Worm (Caenorhabditis elegans) whole organism, midembryonic: ENCODE results near the gene F36G9.13.

ENCODE experiments used
- T22C8.4 ChIP-seq: fragments of 200-800 bp; sonication (Bioruptor generic); IDR thresholded peaks from 2 replicates; pipeline ENCODE4 v1.3.6; 2022; ENCODE audit warnings: missing genetic modification characterization, missing compliant biosample characterization
- cog-1 ChIP-seq: sonication (generic microtip); optimal IDR thresholded peaks from 2 replicates; lab custom pipeline; 2016; ENCODE audit warnings: missing genetic modification characterization, missing compliant biosample characterization
- flt-1 ChIP-seq: fragments of 200-800 bp; sonication (Bioruptor generic); IDR thresholded peaks from 2 replicates; pipeline ENCODE4 v1.3.6; 2022; ENCODE audit warnings: missing genetic modification characterization, missing compliant biosample characterization
- klf-2 ChIP-seq: fragments of 200-800 bp; sonication (Bioruptor generic); conservative IDR thresholded peaks from 2 replicates; pipeline ENCODE4 v1.3.6; 2022; ENCODE audit warnings: missing genetic modification reagents, missing genetic modification characterization, missing compliant biosample characterization
- med-1 ChIP-seq: sonication (generic microtip); optimal IDR thresholded peaks from 2 replicates; lab custom pipeline; 2017; ENCODE audit warnings: missing genetic modification characterization, mild to moderate bottlenecking, missing compliant biosample characterization, antibody characterized with exemption, missing genetic modification reagents; ENCODE audit not compliant: insufficient read depth
- ref-1 ChIP-seq: fragments of 200-800 bp; sonication (Bioruptor generic); conservative IDR thresholded peaks from 2 replicates; pipeline ENCODE4 v1.3.6; 2022; ENCODE audit warnings: missing genetic modification reagents, missing genetic modification characterization, missing compliant biosample characterization
- tab-1 ChIP-seq: fragments of 200-800 bp; sonication (Bioruptor generic); IDR thresholded peaks from 2 replicates; pipeline ENCODE4 v1.3.6; 2022; ENCODE audit warnings: missing genetic modification characterization, missing compliant biosample characterization
- ztf-23 ChIP-seq: fragments of 200-800 bp; sonication (Bioruptor generic); IDR thresholded peaks from 2 replicates; pipeline ENCODE4 v1.3.6; 2022; ENCODE audit warnings: missing genetic modification reagents, missing genetic modification characterization, missing compliant biosample characterization
- ztf-29 ChIP-seq: fragments of 200-800 bp; sonication (Bioruptor generic); IDR thresholded peaks from 2 replicates; pipeline ENCODE4 v1.3.6; 2022; ENCODE audit warnings: missing genetic modification reagents, missing genetic modification characterization, missing compliant biosample characterization

Gene F36G9.13

ce11 chrV:15965114-15965513, 18.0 kb upstream of the F36G9.13 start, which contains the start of gene sri-2:
Gene sri-2, minus strand, starts transcription at chrV:15965214.
- no peak for TF ChIP-seq ztf-23 (GFP tag; lab: Robert Waterston, UW)
- TF ChIP-seq cog-1 (tag; lab: Kevin White, UChicago) = no peak
- no peak for TF ChIP-seq tab-1 (GFP tag; lab: Robert Waterston, UW)
- no peak for TF ChIP-seq ref-1 (GFP tag; lab: Robert Waterston, UW)
- TF ChIP-seq flt-1 (GFP tag; lab: Robert Waterston, UW) = no peak
- TF ChIP-seq klf-2 (GFP tag; lab: Robert Waterston, UW) = no peak
- no peak for TF ChIP-seq T22C8.4 (GFP tag; lab: Robert Waterston, UW)
- TF ChIP-seq med-1 (GFP tag; lab: Kevin White, UChicago) = no peak
- TF ChIP-seq ztf-29 = no peak

ce11 chrV:15967542-15967941, 15.6 kb upstream of the F36G9.13 start, which contains the start of gene sri-1:
Gene sri-1, minus strand, starts transcription at chrV:15967642.
- TF ChIP-seq med-1 (GFP tag; lab: Kevin White, UChicago) (no peak), T22C8.4 (GFP tag; lab: Robert Waterston, UW) (no peak), tab-1 (GFP tag; lab: Robert Waterston, UW) (no peak), klf-2 (GFP tag; lab: Robert Waterston, UW) (no peak), ztf-23 (GFP tag; lab: Robert Waterston, UW) (no peak), ztf-29 (no peak), ref-1 (GFP tag; lab: Robert Waterston, UW) (no peak), flt-1 (GFP tag; lab: Robert Waterston, UW) (no peak), cog-1 (tag; lab: Kevin White, UChicago) (no peak)

- TF ChIP-seq tab-1 (GFP tag; lab: Robert Waterston, UW) (no peak), ztf-23 (GFP tag; lab: Robert Waterston, UW) (no peak), ztf-29 (no peak), cog-1 (tag; lab: Kevin White, UChicago) (no peak), med-1 (GFP tag; lab: Kevin White, UChicago) (no peak), klf-2 (GFP tag; lab: Robert Waterston, UW) (no peak), flt-1 (GFP tag; lab: Robert Waterston, UW) (no peak), ref-1 (GFP tag; lab: Robert Waterston, UW) (no peak)
Observed at ce11 chrV:15969653-15970052, 13.4 kb upstream of the F36G9.13 start, which contains the start of gene F36G9.7. Gene F36G9.7, minus strand, starts transcription at chrV:15969753.

- no peak for TF ChIP-seq T22C8.4 (GFP tag; lab: Robert Waterston, UW)
- no peak for TF ChIP-seq ztf-29
- TF ChIP-seq ztf-23 (GFP tag; lab: Robert Waterston, UW) = no peak
- TF ChIP-seq klf-2 (GFP tag; lab: Robert Waterston, UW) = no peak
- TF ChIP-seq tab-1 (GFP tag; lab: Robert Waterston, UW) = no peak
- no peak for TF ChIP-seq cog-1 (tag; lab: Kevin White, UChicago)
- TF ChIP-seq ref-1 (GFP tag; lab: Robert Waterston, UW) = no peak
- no peak for TF ChIP-seq flt-1 (GFP tag; lab: Robert Waterston, UW)
- TF ChIP-seq med-1 (GFP tag; lab: Kevin White, UChicago) = no peak
Observed at ce11 chrV:15970820-15971219, 12.3 kb upstream of the F36G9.13 start.

- TF ChIP-seq flt-1 (GFP tag; lab: Robert Waterston, UW) = no peak
- no peak for TF ChIP-seq ztf-29
- no peak for TF ChIP-seq ztf-23 (GFP tag; lab: Robert Waterston, UW)
- TF ChIP-seq cog-1 (tag; lab: Kevin White, UChicago) = no peak
- TF ChIP-seq med-1 (GFP tag; lab: Kevin White, UChicago) = no peak
- TF ChIP-seq klf-2 (GFP tag; lab: Robert Waterston, UW) = no peak
- no peak for TF ChIP-seq tab-1 (GFP tag; lab: Robert Waterston, UW)
- TF ChIP-seq T22C8.4 (GFP tag; lab: Robert Waterston, UW) = no peak
- TF ChIP-seq ref-1 (GFP tag; lab: Robert Waterston, UW) = no peak
Observed at ce11 chrV:15972484-15972883, 10.6 kb upstream of the F36G9.13 start, which contains the start of gene sru-23. Gene sru-23, minus strand, starts transcription at chrV:15972584.

- TF ChIP-seq ref-1 (GFP tag; lab: Robert Waterston, UW) (no peak), klf-2 (GFP tag; lab: Robert Waterston, UW) (no peak), T22C8.4 (GFP tag; lab: Robert Waterston, UW) (no peak), ztf-23 (GFP tag; lab: Robert Waterston, UW) (no peak), med-1 (GFP tag; lab: Kevin White, UChicago) (no peak), tab-1 (GFP tag; lab: Robert Waterston, UW) (no peak), ztf-29 (no peak), cog-1 (tag; lab: Kevin White, UChicago) (no peak), flt-1 (GFP tag; lab: Robert Waterston, UW) (no peak)
Observed at ce11 chrV:15974836-15975235, 8.3 kb upstream of the F36G9.13 start, which contains the start of gene sru-22. Gene sru-22, minus strand, starts transcription at chrV:15974936.

ce11 chrV:15975845-15976244, 7.2 kb upstream of the F36G9.13 start, which contains the start of gene clec-232:
Gene clec-232, plus strand, starts transcription at chrV:15976145.
- TF ChIP-seq ztf-23 (GFP tag; lab: Robert Waterston, UW) (no peak), cog-1 (tag; lab: Kevin White, UChicago) (no peak), med-1 (GFP tag; lab: Kevin White, UChicago) (no peak), ztf-29 (no peak), ref-1 (GFP tag; lab: Robert Waterston, UW) (no peak), flt-1 (GFP tag; lab: Robert Waterston, UW) (no peak), T22C8.4 (GFP tag; lab: Robert Waterston, UW) (no peak)

ce11 chrV:15978232-15978764, 4.8 kb upstream of the F36G9.13 start, which contains the start of gene oac-20:
Gene oac-20, plus strand, starts transcription at chrV:15978714.
- TF ChIP-seq tab-1 (GFP tag; lab: Robert Waterston, UW) (no peak), ref-1 (GFP tag; lab: Robert Waterston, UW) (no peak), klf-2 (GFP tag; lab: Robert Waterston, UW) (no peak), ztf-29 (no peak), ztf-23 (GFP tag; lab: Robert Waterston, UW) (no peak), med-1 (GFP tag; lab: Kevin White, UChicago) (no peak)

- TF ChIP-seq T22C8.4 (GFP tag; lab: Robert Waterston, UW) (no peak), ref-1 (GFP tag; lab: Robert Waterston, UW) (no peak), ztf-29 (no peak), med-1 (GFP tag; lab: Kevin White, UChicago) (no peak), ztf-23 (GFP tag; lab: Robert Waterston, UW) (no peak), cog-1 (tag; lab: Kevin White, UChicago) (no peak), flt-1 (GFP tag; lab: Robert Waterston, UW) (no peak), klf-2 (GFP tag; lab: Robert Waterston, UW) (no peak), tab-1 (GFP tag; lab: Robert Waterston, UW) (no peak)
Observed at ce11 chrV:15988074-15988473, 5.0 kb downstream of the F36G9.13 start, which contains the start of gene F36G9.15. Gene F36G9.15, minus strand, starts transcription at chrV:15988174.
